Fruit fly (Drosophila melanogaster): ENCODE results near the gene MED7.

- TF ChIP-seq CTCF (optimal IDR thresholded peaks at IDR 0.05) (no peak), CG8478 (optimal IDR thresholded peaks at IDR 0.05) (no peak)
Measured at dm6 chr3R:10780161-10780560, 19.3 kb upstream of the MED7 start.

Data from S2 (cell line).